Fruit fly (Drosophila melanogaster): ENCODE measurements around the gene twf.

twf gene

dm6 chr3R:14097980-14098379, 24.5 kb upstream of the twf start, which contains the start of gene CG9920:
Gene CG9920 (minus strand): TSS chr3R:14098080.
- TF ChIP-seq Hr38 (GFP tag; optimal IDR thresholded peaks at IDR 0.05) (no peak), spab (GFP tag; optimal IDR thresholded peaks at IDR 0.05) (no peak), CG8632 (GFP tag; optimal IDR thresholded peaks at IDR 0.05) (no peak), CG11762 (GFP tag; optimal IDR thresholded peaks at IDR 0.05; ENCODE audit: insufficient read depth) (no peak), CG31627 (GFP tag; optimal IDR thresholded peaks at IDR 0.05) (no peak), Eip93F (GFP tag; optimal IDR thresholded peaks at IDR 0.05) (no peak), CG16779 (tag; optimal IDR thresholded peaks at IDR 0.05) (no peak), Met (GFP tag; optimal IDR thresholded peaks at IDR 0.05) (no peak), achi (GFP tag; optimal IDR thresholded peaks at IDR 0.05) (no peak), vri (GFP tag; optimal IDR thresholded peaks at IDR 0.05) (no peak), OdsH (GFP tag; optimal IDR thresholded peaks at IDR 0.05) (no peak), CG8319 (GFP tag; optimal IDR thresholded peaks at IDR 0.05) (no peak), Eip78C (GFP tag) (no peak), CG6276 (GFP tag; optimal IDR thresholded peaks at IDR 0.05) (no peak), svp (GFP tag) (no peak), CG4318 (GFP tag; optimal IDR thresholded peaks at IDR 0.05) (no peak), CG32006 (GFP tag; optimal IDR thresholded peaks at IDR 0.05) (no peak)

- no peak for TF ChIP-seq CG3919 (GFP tag; optimal IDR thresholded peaks at IDR 0.05)
- TF ChIP-seq Ets96B (tag; optimal IDR thresholded peaks at IDR 0.05), result no peak
- no peak for TF ChIP-seq CG11762 (GFP tag; optimal IDR thresholded peaks at IDR 0.05; ENCODE audit: insufficient read depth)
- peak; percentile 58 for TF ChIP-seq Eip78C (GFP tag)
- TF ChIP-seq spab (GFP tag; optimal IDR thresholded peaks at IDR 0.05), result no peak
- no peak for TF ChIP-seq CG6792 (GFP tag; optimal IDR thresholded peaks at IDR 0.05)
- TF ChIP-seq CG6163 (GFP tag; IDR thresholded peaks at IDR 0.05), result peak; percentile 41; the same call in 1 of the 3 replicates
- no peak for TF ChIP-seq Met (GFP tag; optimal IDR thresholded peaks at IDR 0.05)
- TF ChIP-seq achi (GFP tag; optimal IDR thresholded peaks at IDR 0.05), result no peak
- TF ChIP-seq svp (GFP tag), result peak; percentile 44
- TF ChIP-seq CG31627 (GFP tag; optimal IDR thresholded peaks at IDR 0.05), result peak; percentile 1
- TF ChIP-seq Hr38 (GFP tag; optimal IDR thresholded peaks at IDR 0.05), result no peak
- peak; percentile 20; the same call in 1 of the 3 replicates for TF ChIP-seq eg (GFP tag; IDR thresholded peaks at IDR 0.05)
Measured at dm6 chr3R:14098527-14099109, 23.8 kb upstream of the twf start.

dm6 chr3R:14100962-14101361, 21.5 kb upstream of the twf start:
- TF ChIP-seq dac (GFP tag; optimal IDR thresholded peaks at IDR 0.05), result no peak
- no peak for TF ChIP-seq CG6163 (GFP tag; IDR thresholded peaks at IDR 0.05)
- no peak for TF ChIP-seq CG34406 (GFP tag; optimal IDR thresholded peaks at IDR 0.05)
- no peak for TF ChIP-seq Lpt (GFP tag; optimal IDR thresholded peaks at IDR 0.05)
- TF ChIP-seq topi (GFP tag; optimal IDR thresholded peaks at IDR 0.05), result no peak
- no peak for TF ChIP-seq Ets21C (GFP tag; optimal IDR thresholded peaks at IDR 0.05)
- no peak for TF ChIP-seq CG11294 (GFP tag; IDR thresholded peaks at IDR 0.05)
- no peak for TF ChIP-seq achi (GFP tag; optimal IDR thresholded peaks at IDR 0.05)
- TF ChIP-seq esn (GFP tag; optimal IDR thresholded peaks at IDR 0.05), result no peak
- no peak for TF ChIP-seq cyc (GFP tag; optimal IDR thresholded peaks at IDR 0.05)
- no peak for TF ChIP-seq Ets96B (tag; optimal IDR thresholded peaks at IDR 0.05)
- no peak for TF ChIP-seq CG3919 (GFP tag; optimal IDR thresholded peaks at IDR 0.05)
- TF ChIP-seq Blimp-1 (GFP tag; optimal IDR thresholded peaks at IDR 0.05), result no peak
- TF ChIP-seq pdm3 (GFP tag; optimal IDR thresholded peaks at IDR 0.05), result no peak
- TF ChIP-seq CG31627 (GFP tag; optimal IDR thresholded peaks at IDR 0.05), result no peak
- TF ChIP-seq Sox15 (GFP tag; optimal IDR thresholded peaks at IDR 0.05), result no peak
- no peak for TF ChIP-seq Eip93F (GFP tag; optimal IDR thresholded peaks at IDR 0.05)
- TF ChIP-seq CG10631 (GFP tag; optimal IDR thresholded peaks at IDR 0.05), result no peak
- no peak for TF ChIP-seq CG8319 (GFP tag; optimal IDR thresholded peaks at IDR 0.05)

- TF ChIP-seq CG16779 (tag; optimal IDR thresholded peaks at IDR 0.05), result no peak
Measured at dm6 chr3R:14103022-14103421, 19.4 kb upstream of the twf start, which contains the start of gene PK1-R. Gene PK1-R (minus strand): TSS chr3R:14103122.

All from whole organism, prepupa.